Worm (Caenorhabditis elegans) whole organism, L3 larva: Measurements from ENCODE around the gene ZK105.6.

Experiments used
- aly-2 ChIP-seq: fragments of 150-350 bp; optimal IDR thresholded peaks from 2 replicates; lab custom pipeline; 2014; ENCODE audit warnings: missing biosample characterization, missing genetic modification characterization
- egl-27 ChIP-seq: sonication (generic microtip); optimal IDR thresholded peaks from 4 replicates; lab custom pipeline; 2017; ENCODE audit warnings: missing biosample characterization, missing genetic modification reagents, missing genetic modification characterization
- nfya-1 ChIP-seq: sonication (generic microtip); optimal IDR thresholded peaks from 2 replicates; lab custom pipeline; 2017; ENCODE audit warnings: missing genetic modification characterization, mild to moderate bottlenecking, missing compliant biosample characterization, antibody characterized with exemption, moderate library complexity; ENCODE audit not compliant: insufficient read depth
- nhr-12 ChIP-seq: fragments of 150-350 bp; optimal IDR thresholded peaks from 2 replicates; lab custom pipeline; 2014; ENCODE audit warnings: missing biosample characterization, missing genetic modification characterization
- tbx-2 ChIP-seq: sonication (generic microtip); optimal IDR thresholded peaks from 2 replicates; lab custom pipeline; 2016; ENCODE audit warnings: mild to moderate bottlenecking, missing genetic modification characterization, missing compliant biosample characterization
- unc-62 ChIP-seq: fragments of 150-350 bp; sonication (generic microtip); optimal IDR thresholded peaks from 4 replicates; lab custom pipeline; 2014; ENCODE audit warnings: missing biosample characterization, missing genetic modification reagents, missing genetic modification characterization
- zag-1 ChIP-seq: fragments of 150-350 bp; optimal IDR thresholded peaks from 2 replicates; lab custom pipeline; 2014; ENCODE audit warnings: missing biosample characterization, missing genetic modification characterization
- ztf-4 ChIP-seq: fragments of 150-350 bp; optimal IDR thresholded peaks from 2 replicates; lab custom pipeline; 2014; ENCODE audit warnings: missing biosample characterization, missing genetic modification characterization

- TF ChIP-seq nfya-1 (peak; percentile 45), unc-62 (GFP tag; lab: Kevin White, UChicago) (no peak), zag-1 (no peak), nhr-12 (tag; lab: Kevin White, UChicago) (no peak), aly-2 (tag; lab: Kevin White, UChicago) (no peak), tbx-2 (tag; lab: Kevin White, UChicago) (no peak), ztf-4 (tag; lab: Kevin White, UChicago) (no peak), egl-27 (tag; lab: Kevin White, UChicago) (no peak)
Observed at ce11 chrV:7730488-7730887, 6.6 kb upstream of the ZK105.6 start.
